Fruit fly (Drosophila melanogaster) whole organism, embryonic: Measurements from ENCODE around the gene Wdr59.

ENCODE experiments used
- CG12155 ChIP-seq: fragments of 200-800 bp; sonication (Bioruptor generic); optimal IDR thresholded peaks from 3 replicates; lab custom pipeline; 2016; ENCODE audit warnings: missing biosample characterization, missing genetic modification characterization
- CG12659 ChIP-seq: fragments of 200-800 bp; sonication (Bioruptor generic); optimal IDR thresholded peaks from 3 replicates; lab custom pipeline; 2017; ENCODE audit warnings: mild to moderate bottlenecking, missing biosample characterization, missing genetic modification reagents, missing genetic modification characterization
- CG15601 ChIP-seq: fragments of 200-800 bp; sonication (Bioruptor generic); optimal IDR thresholded peaks from 3 replicates; lab custom pipeline; 2019; ENCODE audit warnings: missing biosample characterization, mild to moderate bottlenecking, missing genetic modification characterization, moderate library complexity
- CG18476 ChIP-seq: fragments of 200-800 bp; sonication (Bioruptor generic); optimal IDR thresholded peaks from 2 replicates; lab custom pipeline; 2016; ENCODE audit warnings: missing biosample characterization, mild to moderate bottlenecking, missing genetic modification characterization
- CG3163 ChIP-seq: fragments of 200-800 bp; sonication (Bioruptor generic); optimal IDR thresholded peaks from 3 replicates; lab custom pipeline; 2016; ENCODE audit warnings: missing biosample characterization, missing genetic modification characterization
- CG33213 ChIP-seq: fragments of 200-800 bp; sonication (Bioruptor generic); optimal IDR thresholded peaks from 3 replicates; lab custom pipeline; 2016; ENCODE audit warnings: missing biosample characterization, missing genetic modification characterization
- CG9932 ChIP-seq: fragments of 200-800 bp; sonication (Bioruptor generic); IDR thresholded peaks from 2 replicates; pipeline ENCODE4 v1.3.6; 2022; ENCODE audit warnings: missing biosample characterization, missing genetic modification characterization
- Doc3 ChIP-seq: fragments of 200-800 bp; sonication (Bioruptor generic); IDR thresholded peaks from 3 replicates; pipeline ENCODE4 v1.3.6; 2022; ENCODE audit warnings: missing biosample characterization, missing genetic modification characterization; ENCODE audit not compliant: partially characterized antibody
- NFAT ChIP-seq: fragments of 200-800 bp; sonication (Bioruptor generic); IDR thresholded peaks from 2 replicates; pipeline ENCODE4 v1.3.6; 2022; ENCODE audit warnings: missing biosample characterization, missing genetic modification characterization
- ash1 ChIP-seq: fragments of 200-800 bp; sonication (Bioruptor generic); optimal IDR thresholded peaks from 2 replicates; lab custom pipeline; 2018; ENCODE audit warnings: missing biosample characterization, mild to moderate bottlenecking, missing genetic modification characterization
- caup ChIP-seq: fragments of 200-800 bp; sonication (Bioruptor generic); optimal IDR thresholded peaks from 3 replicates; lab custom pipeline; 2017; ENCODE audit warnings: missing biosample characterization, mild to moderate bottlenecking, missing genetic modification characterization, moderate library complexity; ENCODE audit not compliant: severe bottlenecking
- disco-r ChIP-seq: fragments of 200-800 bp; sonication (Bioruptor generic); optimal IDR thresholded peaks from 2 replicates; lab custom pipeline; 2016; ENCODE audit warnings: missing biosample characterization, missing genetic modification characterization
- exex ChIP-seq: fragments of 200-800 bp; sonication (Bioruptor generic); optimal IDR thresholded peaks from 4 replicates; lab custom pipeline; 2018; ENCODE audit warnings: missing biosample characterization, mild to moderate bottlenecking, missing genetic modification characterization, moderate library complexity

DNA sequence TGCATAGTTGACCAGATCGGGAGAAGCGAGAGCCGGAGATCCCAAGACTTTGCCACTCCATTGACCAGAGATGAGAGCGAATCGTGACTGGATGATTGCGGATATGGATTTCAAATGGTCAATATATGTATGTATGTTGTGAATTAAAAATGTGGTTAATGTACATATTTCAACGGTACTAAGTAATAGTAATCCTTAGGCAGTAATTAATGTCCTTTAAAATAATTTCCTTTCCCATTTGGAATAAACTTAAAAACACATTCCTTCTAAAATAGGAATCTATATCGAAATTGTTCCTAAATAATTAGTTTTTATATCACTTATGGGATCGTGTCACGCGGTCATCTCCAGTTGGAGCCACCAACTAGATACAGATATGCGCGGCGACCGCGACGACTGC is 17.3 kb upstream of the Wdr59 start:
- no peak for TF ChIP-seq exex (tag; lab: Kevin White, UChicago)
- no peak for TF ChIP-seq CG33213 (GFP tag; lab: Kevin White, UChicago)
- TF ChIP-seq ash1, result no peak
- TF ChIP-seq disco-r (GFP tag; lab: Kevin White, UChicago), result no peak
- no peak for TF ChIP-seq CG12155 (GFP tag; lab: Kevin White, UChicago)
- no peak for TF ChIP-seq caup (GFP tag; lab: Kevin White, UChicago)
- TF ChIP-seq Doc3 (GFP tag; lab: Robert Waterston, UW), result no peak
- TF ChIP-seq NFAT (GFP tag; lab: Robert Waterston, UW), result no peak
- TF ChIP-seq CG15601 (tag; lab: Kevin White, UChicago), result no peak
- no peak for TF ChIP-seq CG9932
- TF ChIP-seq CG12659, result no peak
- no peak for TF ChIP-seq CG18476
- TF ChIP-seq CG3163 (GFP tag; lab: Kevin White, UChicago), result no peak
